Fruit fly (Drosophila melanogaster) whole organism, embryonic: Measurements from ENCODE around the gene Agpat1.

Experiments
- CG11560 ChIP-seq: fragments of 200-800 bp; sonication (Bioruptor generic); IDR thresholded peaks from 3 replicates; pipeline ENCODE4 v1.3.6; 2022; ENCODE audit warnings: missing biosample characterization, missing genetic modification characterization
- CG12744 ChIP-seq: fragments of 200-800 bp; sonication (Bioruptor generic); optimal IDR thresholded peaks from 2 replicates; lab custom pipeline; 2016; ENCODE audit warnings: missing biosample characterization, missing genetic modification characterization
- Ets97D ChIP-seq: fragments of 200-800 bp; sonication (Bioruptor generic); optimal IDR thresholded peaks from 3 replicates; lab custom pipeline; 2016; ENCODE audit warnings: missing biosample characterization, missing genetic modification characterization
- fru ChIP-seq: fragments of >200 bp; optimal IDR thresholded peaks from 2 replicates; lab custom pipeline; 2017
- jumu ChIP-seq: fragments of 200-800 bp; sonication (Bioruptor generic); optimal IDR thresholded peaks from 3 replicates; lab custom pipeline; 2016; ENCODE audit warnings: missing biosample characterization, missing genetic modification characterization
- trem ChIP-seq: fragments of 200-800 bp; optimal IDR thresholded peaks from 3 replicates; lab custom pipeline; 2019; ENCODE audit warnings: missing biosample characterization, mild to moderate bottlenecking, missing genetic modification characterization, moderate library complexity

DNA sequence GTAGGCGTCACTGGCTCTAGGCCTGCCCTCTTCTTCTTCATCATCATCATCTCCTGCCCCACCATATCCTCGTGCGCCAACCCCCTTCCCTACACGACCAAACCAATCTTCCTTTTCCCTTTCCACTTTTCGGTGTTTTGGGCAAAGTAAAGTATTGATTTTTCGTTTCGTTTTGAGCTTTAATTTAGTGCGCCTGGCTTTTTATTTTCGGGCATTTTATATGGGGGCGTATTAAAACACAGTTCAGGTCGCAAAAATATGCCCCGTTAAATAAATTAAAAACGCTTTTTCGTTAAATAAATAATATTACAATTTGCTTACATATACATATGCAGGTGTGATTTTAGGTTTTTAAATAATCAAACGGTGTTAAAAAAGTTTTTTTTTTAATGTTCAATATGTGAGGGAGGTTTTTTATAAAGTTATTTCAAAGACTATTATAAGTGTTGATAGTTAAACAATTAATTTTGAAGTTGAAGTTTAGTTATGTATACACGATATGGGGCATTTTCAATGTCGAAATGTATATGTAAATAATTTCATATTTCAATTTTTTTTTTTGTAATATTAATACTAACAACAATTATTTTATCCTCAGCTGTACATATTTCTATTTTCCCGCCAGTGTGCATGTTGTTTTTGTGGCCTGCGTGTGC is 27.2 kb upstream of the Agpat1 start:
- no peak for TF ChIP-seq fru
- TF ChIP-seq jumu (GFP tag; lab: Kevin White, UChicago) = no peak
- TF ChIP-seq CG12744 (GFP tag; lab: Kevin White, UChicago) = no peak
- no peak for TF ChIP-seq CG11560 (tag; lab: Robert Waterston, UW)
- TF ChIP-seq Ets97D = no peak
- peak; percentile 35 for TF ChIP-seq trem (tag; lab: Kevin White, UChicago)
